Worm (Caenorhabditis elegans) whole organism, L4 larva: ENCODE measurements around the gene maph-1.3.

Experiments
- daf-12 ChIP-seq: fragments of 150-350 bp; optimal IDR thresholded peaks from 2 replicates; lab custom pipeline; 2014; ENCODE audit warnings: missing biosample characterization, missing genetic modification reagents, missing genetic modification characterization
- daf-19 ChIP-seq: fragments of 200-800 bp; sonication (Bioruptor generic); conservative IDR thresholded peaks from 2 replicates; pipeline ENCODE4 v1.3.6; 2022; ENCODE audit warnings: missing genetic modification characterization, missing compliant biosample characterization
- nhr-11 ChIP-seq: fragments of 150-350 bp; optimal IDR thresholded peaks from 2 replicates; lab custom pipeline; 2014; ENCODE audit warnings: missing biosample characterization, missing genetic modification characterization
- nhr-76 ChIP-seq: fragments of 150-350 bp; optimal IDR thresholded peaks from 2 replicates; lab custom pipeline; 2014; ENCODE audit warnings: missing biosample characterization, missing genetic modification characterization
- skn-1 ChIP-seq: fragments of 150-350 bp; optimal IDR thresholded peaks from 2 replicates; lab custom pipeline; 2014; ENCODE audit warnings: missing biosample characterization, missing genetic modification characterization

- no peak for TF ChIP-seq skn-1 (tag; lab: Kevin White, UChicago)
- TF ChIP-seq nhr-11 (tag; lab: Kevin White, UChicago): no peak
- no peak for TF ChIP-seq daf-19
- no peak for TF ChIP-seq nhr-76
- no peak for TF ChIP-seq daf-12 (tag; lab: Kevin White, UChicago)
Measured at ce11 chrIII:3797180-3798026, 47.3 kb upstream of the maph-1.3 start.
